Worm (Caenorhabditis elegans) whole organism, midembryonic: ENCODE data around the gene C02F5.2.

Experiments used
- T22C8.4 ChIP-seq: fragments of 200-800 bp; sonication (Bioruptor generic); IDR thresholded peaks from 2 replicates; pipeline ENCODE4 v1.3.6; 2022; ENCODE audit warnings: missing genetic modification characterization, missing compliant biosample characterization
- cog-1 ChIP-seq: sonication (generic microtip); optimal IDR thresholded peaks from 2 replicates; lab custom pipeline; 2016; ENCODE audit warnings: missing genetic modification characterization, missing compliant biosample characterization
- flt-1 ChIP-seq: fragments of 200-800 bp; sonication (Bioruptor generic); IDR thresholded peaks from 2 replicates; pipeline ENCODE4 v1.3.6; 2022; ENCODE audit warnings: missing genetic modification characterization, missing compliant biosample characterization
- klf-2 ChIP-seq: fragments of 200-800 bp; sonication (Bioruptor generic); conservative IDR thresholded peaks from 2 replicates; pipeline ENCODE4 v1.3.6; 2022; ENCODE audit warnings: missing genetic modification reagents, missing genetic modification characterization, missing compliant biosample characterization
- med-1 ChIP-seq: sonication (generic microtip); optimal IDR thresholded peaks from 2 replicates; lab custom pipeline; 2017; ENCODE audit warnings: missing genetic modification characterization, mild to moderate bottlenecking, missing compliant biosample characterization, antibody characterized with exemption, missing genetic modification reagents; ENCODE audit not compliant: insufficient read depth
- ref-1 ChIP-seq: fragments of 200-800 bp; sonication (Bioruptor generic); conservative IDR thresholded peaks from 2 replicates; pipeline ENCODE4 v1.3.6; 2022; ENCODE audit warnings: missing genetic modification reagents, missing genetic modification characterization, missing compliant biosample characterization
- tab-1 ChIP-seq: fragments of 200-800 bp; sonication (Bioruptor generic); IDR thresholded peaks from 2 replicates; pipeline ENCODE4 v1.3.6; 2022; ENCODE audit warnings: missing genetic modification characterization, missing compliant biosample characterization
- ztf-23 ChIP-seq: fragments of 200-800 bp; sonication (Bioruptor generic); IDR thresholded peaks from 2 replicates; pipeline ENCODE4 v1.3.6; 2022; ENCODE audit warnings: missing genetic modification reagents, missing genetic modification characterization, missing compliant biosample characterization
- ztf-29 ChIP-seq: fragments of 200-800 bp; sonication (Bioruptor generic); IDR thresholded peaks from 2 replicates; pipeline ENCODE4 v1.3.6; 2022; ENCODE audit warnings: missing genetic modification reagents, missing genetic modification characterization, missing compliant biosample characterization

DNA sequence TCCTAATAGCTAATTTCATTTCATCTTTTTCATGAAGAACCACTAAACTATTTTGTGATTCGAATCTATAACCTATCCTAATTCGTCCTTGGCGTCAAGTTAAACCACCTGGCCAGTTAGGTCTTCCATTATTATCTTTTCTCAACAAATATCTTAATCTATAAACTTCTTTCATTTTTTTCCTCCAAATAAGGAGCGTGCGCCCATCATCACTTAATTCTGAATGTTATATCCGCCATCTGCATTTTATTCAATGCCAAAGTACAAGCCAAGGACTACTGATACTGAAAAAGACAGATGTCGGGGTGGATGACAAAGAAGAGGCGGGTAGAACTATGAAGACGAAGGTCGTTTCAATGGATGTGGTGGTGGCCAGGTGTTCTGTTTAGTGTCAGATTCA is 20.5 kb upstream of the C02F5.2 start:
- no peak for TF ChIP-seq T22C8.4 (GFP tag; lab: Robert Waterston, UW)
- TF ChIP-seq flt-1 (GFP tag; lab: Robert Waterston, UW): no peak
- no peak for TF ChIP-seq cog-1
- TF ChIP-seq tab-1: no peak
- TF ChIP-seq ztf-23 (GFP tag; lab: Robert Waterston, UW): no peak
- no peak for TF ChIP-seq klf-2 (GFP tag; lab: Robert Waterston, UW)
- no peak for TF ChIP-seq ztf-29 (GFP tag; lab: Robert Waterston, UW)
- no peak for TF ChIP-seq med-1 (GFP tag; lab: Kevin White, UChicago)
- TF ChIP-seq ref-1 (GFP tag; lab: Robert Waterston, UW): no peak
